Fruit fly (Drosophila melanogaster) whole organism, prepupa: Measurements from ENCODE around the gene udt.

Experiments used
- CG11902 ChIP-seq: fragments of 200-800 bp; sonication (Bioruptor generic); optimal IDR thresholded peaks from 3 replicates; lab custom pipeline; 2016; ENCODE audit warnings: missing biosample characterization, missing genetic modification characterization
- CG3919 ChIP-seq: fragments of 200-800 bp; sonication (Bioruptor generic); optimal IDR thresholded peaks from 3 replicates; lab custom pipeline; 2016; ENCODE audit warnings: missing biosample characterization, missing genetic modification characterization
- Eip75B ChIP-seq: fragments of 200-800 bp; sonication (Bioruptor generic); optimal IDR thresholded peaks from 3 replicates; lab custom pipeline; 2016; ENCODE audit warnings: missing biosample characterization, missing genetic modification characterization
- Gug ChIP-seq: fragments of 200-800 bp; sonication (Bioruptor generic); IDR thresholded peaks from 2 replicates; pipeline ENCODE4 v1.3.6; 2022; ENCODE audit warnings: missing biosample characterization, missing genetic modification characterization
- Hr38 ChIP-seq: sonication (Bioruptor generic); optimal IDR thresholded peaks from 2 replicates; lab custom pipeline; 2016; ENCODE audit warnings: missing biosample characterization, missing genetic modification characterization
- Met ChIP-seq: fragments of 200-800 bp; sonication (Bioruptor generic); optimal IDR thresholded peaks from 3 replicates; lab custom pipeline; 2016; ENCODE audit warnings: missing biosample characterization, missing genetic modification characterization
- fd85E ChIP-seq: fragments of 200-800 bp; sonication (Bioruptor generic); optimal IDR thresholded peaks from 3 replicates; lab custom pipeline; 2016; ENCODE audit warnings: missing biosample characterization, missing genetic modification characterization
- lz ChIP-seq: fragments of 200-800 bp; sonication (Bioruptor generic); optimal IDR thresholded peaks from 3 replicates; lab custom pipeline; 2016; ENCODE audit warnings: missing biosample characterization, missing genetic modification characterization
- spab ChIP-seq: fragments of 200-800 bp; sonication (Bioruptor generic); optimal IDR thresholded peaks from 2 replicates; lab custom pipeline; 2017; ENCODE audit warnings: missing biosample characterization, mild to moderate bottlenecking, missing genetic modification characterization, missing genetic modification reagents

- TF ChIP-seq lz (GFP tag; lab: Kevin White, UChicago) (no peak), Gug (GFP tag; lab: Robert Waterston, UW) (no peak), fd85E (GFP tag; lab: Kevin White, UChicago) (no peak), Met (GFP tag; lab: Kevin White, UChicago) (no peak), Eip75B (no peak), spab (GFP tag; lab: Kevin White, UChicago) (no peak), CG3919 (GFP tag; lab: Kevin White, UChicago) (no peak), Hr38 (GFP tag; lab: Kevin White, UChicago) (no peak), CG11902 (GFP tag; lab: Kevin White, UChicago) (no peak)
Measured at dm6 chr3R:23736365-23736764, 26.7 kb downstream of the udt start.
